Worm (Caenorhabditis elegans) whole organism, early embryonic: ENCODE measurements around the gene trxr-2.

Source experiments
- F13C5.2 ChIP-seq: sonication (generic microtip); optimal IDR thresholded peaks from 2 replicates; lab custom pipeline; 2017; ENCODE audit warnings: mild to moderate bottlenecking, missing genetic modification characterization, inconsistent platforms, missing compliant biosample characterization
- aly-1 ChIP-seq: sonication (generic microtip); optimal IDR thresholded peaks from 2 replicates; lab custom pipeline; 2016; ENCODE audit warnings: missing genetic modification characterization, missing compliant biosample characterization
- ama-1 ChIP-seq: fragments of 150-350 bp; optimal IDR thresholded peaks from 2 replicates; lab custom pipeline; 2014
- ceh-13 ChIP-seq: fragments of 200-800 bp; sonication (Bioruptor generic); optimal IDR thresholded peaks from 2 replicates; lab custom pipeline; 2018; ENCODE audit warnings: mild to moderate bottlenecking, missing genetic modification characterization, missing compliant biosample characterization
- ceh-36 ChIP-seq: sonication (generic microtip); optimal IDR thresholded peaks from 2 replicates; lab custom pipeline; 2016; ENCODE audit warnings: missing genetic modification characterization, inconsistent platforms, missing compliant biosample characterization
- ets-7 ChIP-seq: sonication (generic microtip); optimal IDR thresholded peaks from 2 replicates; lab custom pipeline; 2016; ENCODE audit warnings: missing genotype, missing genetic modification characterization, missing compliant biosample characterization
- flt-1 ChIP-seq: fragments of 200-800 bp; sonication (Bioruptor generic); IDR thresholded peaks from 2 replicates; pipeline ENCODE4 v1.3.6; 2022; ENCODE audit warnings: missing genetic modification characterization, missing compliant biosample characterization
- hmbx-1 ChIP-seq: sonication (generic microtip); optimal IDR thresholded peaks from 2 replicates; lab custom pipeline; 2016; ENCODE audit warnings: mild to moderate bottlenecking, missing genetic modification characterization, missing compliant biosample characterization
- hnd-1 ChIP-seq: sonication (generic microtip); optimal IDR thresholded peaks from 2 replicates; lab custom pipeline; 2016; ENCODE audit warnings: missing genetic modification characterization, missing compliant biosample characterization
- pes-1 ChIP-seq: fragments of 200-800 bp; sonication (Bioruptor generic); IDR thresholded peaks from 2 replicates; pipeline ENCODE4 v1.3.6; 2022; ENCODE audit warnings: missing genetic modification reagents, missing genetic modification characterization, missing compliant biosample characterization
- scrt-1 ChIP-seq: fragments of 200-800 bp; sonication (Bioruptor generic); IDR thresholded peaks from 2 replicates; pipeline ENCODE4 v1.3.6; 2022; ENCODE audit warnings: missing genetic modification characterization, missing compliant biosample characterization
- tbx-11 ChIP-seq: fragments of 200-800 bp; sonication (Bioruptor generic); IDR thresholded peaks from 2 replicates; pipeline ENCODE4 v1.3.6; 2022; ENCODE audit warnings: missing genetic modification characterization, missing compliant biosample characterization
- tbx-37 ChIP-seq: fragments of 200-800 bp; sonication (Bioruptor generic); conservative IDR thresholded peaks from 2 replicates; pipeline ENCODE4 v1.3.6; 2022; ENCODE audit warnings: missing genetic modification reagents, missing genetic modification characterization, missing compliant biosample characterization
- tra-4 ChIP-seq: sonication (generic microtip); optimal IDR thresholded peaks from 2 replicates; lab custom pipeline; 2017; ENCODE audit warnings: missing genetic modification characterization, missing compliant biosample characterization

ce11 chrIII:8910139-8910538, 3.4 kb upstream of the trxr-2 start:
- TF ChIP-seq hnd-1 (tag; lab: Kevin White, UChicago) (no peak), ets-7 (tag; lab: Kevin White, UChicago) (no peak), ama-1 (lab: Kevin White, UChicago) (no peak), ceh-13 (GFP tag; lab: Kevin White, UChicago) (no peak), tra-4 (no peak), tbx-11 (GFP tag; lab: Robert Waterston, UW) (no peak), aly-1 (tag; lab: Kevin White, UChicago) (no peak), tbx-37 (GFP tag; lab: Robert Waterston, UW) (no peak), flt-1 (GFP tag; lab: Robert Waterston, UW) (no peak), scrt-1 (GFP tag; lab: Robert Waterston, UW) (no peak), F13C5.2 (tag; lab: Kevin White, UChicago) (no peak), hmbx-1 (tag; lab: Kevin White, UChicago) (no peak), pes-1 (GFP tag; lab: Robert Waterston, UW) (no peak), ceh-36 (no peak)
